Fruit fly (Drosophila melanogaster) whole organism, embryonic: ENCODE results near the gene CG31076.
A peak's percentile ranks its signal among the peaks of the same experiment; 100 is the strongest.

ENCODE experiments used
- ATbp ChIP-seq: fragments of 200-800 bp; sonication (Bioruptor generic); optimal IDR thresholded peaks from 2 replicates; lab custom pipeline; 2017; ENCODE audit warnings: missing biosample characterization, mild to moderate bottlenecking, missing genetic modification characterization, missing genetic modification reagents
- Ada2b ChIP-seq: fragments of 200-800 bp; sonication (Bioruptor generic); IDR thresholded peaks from 2 replicates; pipeline ENCODE4 v1.3.6; 2022; ENCODE audit warnings: missing biosample characterization, missing genetic modification characterization
- CG10366 ChIP-seq: fragments of 200-800 bp; sonication (Bioruptor generic); IDR thresholded peaks from 2 replicates; pipeline ENCODE4 v1.3.6; 2022; ENCODE audit warnings: missing biosample characterization, missing genetic modification characterization
- CG11504 ChIP-seq: fragments of 200-800 bp; sonication (Bioruptor generic); optimal IDR thresholded peaks from 3 replicates; lab custom pipeline; 2019; ENCODE audit warnings: missing biosample characterization, mild to moderate bottlenecking, missing genetic modification characterization, moderate library complexity
- CG12299 ChIP-seq: fragments of 200-800 bp; sonication (Bioruptor generic); optimal IDR thresholded peaks from 2 replicates; lab custom pipeline; 2018; ENCODE audit warnings: missing biosample characterization, mild to moderate bottlenecking, missing genetic modification characterization
- CG12659 ChIP-seq: fragments of 200-800 bp; sonication (Bioruptor generic); optimal IDR thresholded peaks from 3 replicates; lab custom pipeline; 2017; ENCODE audit warnings: mild to moderate bottlenecking, missing biosample characterization, missing genetic modification reagents, missing genetic modification characterization
- CG12744 ChIP-seq: fragments of 200-800 bp; sonication (Bioruptor generic); optimal IDR thresholded peaks from 2 replicates; lab custom pipeline; 2016; ENCODE audit warnings: missing biosample characterization, missing genetic modification characterization
- CG13894 ChIP-seq: fragments of 200-800 bp; sonication (Bioruptor generic); optimal IDR thresholded peaks from 3 replicates; lab custom pipeline; 2018; ENCODE audit warnings: missing biosample characterization, mild to moderate bottlenecking, missing genetic modification characterization, moderate library complexity
- CG15269 ChIP-seq: fragments of 200-800 bp; sonication (Bioruptor generic); optimal IDR thresholded peaks from 2 replicates; lab custom pipeline; 2018; ENCODE audit warnings: missing biosample characterization, mild to moderate bottlenecking, missing genetic modification characterization, moderate library complexity
- CG15696 ChIP-seq: fragments of 200-800 bp; sonication (Bioruptor generic); optimal IDR thresholded peaks from 2 replicates; lab custom pipeline; 2019; ENCODE audit warnings: missing biosample characterization, mild to moderate bottlenecking, missing genetic modification characterization, moderate library complexity
- CG16863 ChIP-seq: fragments of 200-800 bp; sonication (Bioruptor generic); optimal IDR thresholded peaks from 3 replicates; lab custom pipeline; 2016; ENCODE audit warnings: missing biosample characterization, missing genetic modification characterization
- CG17385 ChIP-seq: fragments of 200-800 bp; sonication (Bioruptor generic); optimal IDR thresholded peaks from 3 replicates; lab custom pipeline; 2018; ENCODE audit warnings: missing biosample characterization, mild to moderate bottlenecking, missing genetic modification characterization
- CG17912 ChIP-seq: fragments of 200-800 bp; sonication (Bioruptor generic); optimal IDR thresholded peaks from 2 replicates; lab custom pipeline; 2018; ENCODE audit warnings: missing biosample characterization, mild to moderate bottlenecking, missing genetic modification characterization
- CG18011 ChIP-seq: fragments of 200-800 bp; sonication (Bioruptor generic); optimal IDR thresholded peaks from 2 replicates; lab custom pipeline; 2017; ENCODE audit warnings: missing biosample characterization, missing genetic modification characterization, mild to moderate bottlenecking, moderate library complexity, missing genotype
- CG18476 ChIP-seq: fragments of 200-800 bp; sonication (Bioruptor generic); optimal IDR thresholded peaks from 2 replicates; lab custom pipeline; 2016; ENCODE audit warnings: missing biosample characterization, mild to moderate bottlenecking, missing genetic modification characterization
- CG18619 ChIP-seq: fragments of 200-800 bp; sonication (Bioruptor generic); optimal IDR thresholded peaks from 3 replicates; lab custom pipeline; 2017; ENCODE audit warnings: missing biosample characterization, mild to moderate bottlenecking, missing genetic modification characterization
- CG31441 ChIP-seq: fragments of 200-800 bp; sonication (Bioruptor generic); IDR thresholded peaks from 2 replicates; pipeline ENCODE4 v1.3.6; 2022; ENCODE audit warnings: missing biosample characterization, missing genetic modification characterization
- CG4282 ChIP-seq: fragments of 200-800 bp; sonication (Bioruptor generic); optimal IDR thresholded peaks from 2 replicates; lab custom pipeline; 2016; ENCODE audit warnings: missing biosample characterization, missing genetic modification characterization
- CG8478 ChIP-seq: fragments of >200 bp; optimal IDR thresholded peaks from 2 replicates; lab custom pipeline; 2018
- Dbx ChIP-seq: fragments of 200-800 bp; sonication (Bioruptor generic); IDR thresholded peaks from 3 replicates; pipeline ENCODE4 v1.3.6; 2022; ENCODE audit warnings: missing biosample characterization, missing genetic modification characterization
- Dek ChIP-seq: fragments of 200-800 bp; sonication (Bioruptor generic); optimal IDR thresholded peaks from 3 replicates; lab custom pipeline; 2019; ENCODE audit warnings: missing biosample characterization, mild to moderate bottlenecking, missing genetic modification characterization, moderate library complexity
- Dp ChIP-seq: fragments of 200-800 bp; sonication (Bioruptor generic); optimal IDR thresholded peaks from 2 replicates; lab custom pipeline; 2018; ENCODE audit warnings: missing biosample characterization, mild to moderate bottlenecking, missing genetic modification characterization, moderate library complexity
- E2f1 ChIP-seq: fragments of 200-800 bp; sonication (Bioruptor generic); IDR thresholded peaks from 2 replicates; pipeline ENCODE4 v1.3.6; 2022; ENCODE audit warnings: missing biosample characterization, missing genetic modification characterization
- Gsc ChIP-seq: fragments of 200-800 bp; sonication (Bioruptor generic); IDR thresholded peaks from 2 replicates; pipeline ENCODE4 v1.3.6; 2022; ENCODE audit warnings: missing biosample characterization, missing genetic modification characterization
- Hey ChIP-seq: fragments of 200-800 bp; sonication (Bioruptor generic); optimal IDR thresholded peaks from 3 replicates; lab custom pipeline; 2018; ENCODE audit warnings: missing biosample characterization, mild to moderate bottlenecking, missing genetic modification characterization
- Hsf ChIP-seq: fragments of 200-800 bp; sonication (Bioruptor generic); optimal IDR thresholded peaks from 3 replicates; lab custom pipeline; 2016; ENCODE audit warnings: missing biosample characterization, missing genetic modification characterization
- Mad ChIP-seq: fragments of 200-800 bp; sonication (Bioruptor generic); optimal IDR thresholded peaks from 2 replicates; lab custom pipeline; 2016; ENCODE audit warnings: missing biosample characterization, missing genetic modification characterization
- Myb ChIP-seq: fragments of 200-800 bp; sonication (Bioruptor generic); optimal IDR thresholded peaks from 2 replicates; lab custom pipeline; 2016; ENCODE audit warnings: missing biosample characterization, missing genetic modification characterization
- NC2α ChIP-seq: fragments of 200-800 bp; sonication (Bioruptor generic); optimal IDR thresholded peaks from 2 replicates; lab custom pipeline; 2016; ENCODE audit warnings: missing biosample characterization, missing genetic modification characterization
- NK7.1 ChIP-seq: fragments of 200-800 bp; sonication (Bioruptor generic); optimal IDR thresholded peaks from 3 replicates; lab custom pipeline; 2016; ENCODE audit warnings: missing biosample characterization, missing genetic modification characterization
- Nf-YB ChIP-seq: fragments of 200-800 bp; sonication (Bioruptor generic); optimal IDR thresholded peaks from 3 replicates; lab custom pipeline; 2019; ENCODE audit warnings: missing biosample characterization, mild to moderate bottlenecking, missing genetic modification characterization, moderate library complexity
- Scr ChIP-seq: fragments of 200-800 bp; sonication (Bioruptor generic); IDR thresholded peaks from 2 replicates; pipeline ENCODE4 v1.3.6; 2022; ENCODE audit warnings: missing biosample characterization, missing genetic modification characterization; ENCODE audit not compliant: partially characterized antibody
- Sox102F ChIP-seq: fragments of 200-800 bp; sonication (Bioruptor generic); optimal IDR thresholded peaks from 2 replicates; lab custom pipeline; 2018; ENCODE audit warnings: missing biosample characterization, mild to moderate bottlenecking, missing genetic modification characterization, moderate library complexity
- Stat92E ChIP-seq, 3 experiments: fragments of >200 bp in 2 of 3; fragments of 200-800 bp in 1 of 3; sonication (Bioruptor generic) in 1 of 3; optimal IDR thresholded peaks; 2 replicates each; lab custom pipeline; 2017 to 2019; ENCODE audit warnings: missing biosample characterization in 3 of 3, missing genetic modification characterization in 3 of 3, mild to moderate bottlenecking in 1 of 3, moderate library complexity in 1 of 3
- Trl ChIP-seq, 3 experiments: fragments of >200 bp in 2 of 3; fragments of 200-800 bp in 1 of 3; sonication (Bioruptor generic) in 1 of 3; optimal IDR thresholded peaks; 2 replicates in 1 of 3; 3 replicates in 2 of 3; lab custom pipeline; 2016 to 2017; ENCODE audit warnings: missing biosample characterization in 1 of 3, missing genetic modification characterization in 1 of 3
- amos ChIP-seq: fragments of 200-800 bp; sonication (Bioruptor generic); IDR thresholded peaks from 2 replicates; pipeline ENCODE4 v1.3.6; 2022; ENCODE audit warnings: missing biosample characterization, missing genetic modification characterization; ENCODE audit not compliant: partially characterized antibody
- corto ChIP-seq: fragments of 200-800 bp; sonication (Bioruptor generic); optimal IDR thresholded peaks from 2 replicates; lab custom pipeline; 2016; ENCODE audit warnings: missing biosample characterization, mild to moderate bottlenecking, missing genetic modification characterization, moderate library complexity
- crp ChIP-seq, 2 experiments: fragments of 200-800 bp; sonication (Bioruptor generic); optimal IDR thresholded peaks; 2 replicates in 1 of 2; 3 replicates in 1 of 2; lab custom pipeline; 2017; ENCODE audit warnings: missing biosample characterization in 2 of 2, missing genetic modification characterization in 2 of 2, mild to moderate bottlenecking in 1 of 2, moderate library complexity in 1 of 2
- dm ChIP-seq: fragments of 200-800 bp; sonication (Bioruptor generic); optimal IDR thresholded peaks from 3 replicates; lab custom pipeline; 2016; ENCODE audit warnings: missing biosample characterization, missing genetic modification characterization
- eyg ChIP-seq: fragments of 200-800 bp; sonication (Bioruptor generic); optimal IDR thresholded peaks from 3 replicates; lab custom pipeline; 2016; ENCODE audit warnings: missing biosample characterization, missing genetic modification characterization
- lov ChIP-seq, 2 experiments: fragments of 200-800 bp in 1 of 2; fragments of >200 bp in 1 of 2; sonication (Bioruptor generic) in 1 of 2; IDR thresholded peaks in 1 of 2; optimal IDR thresholded peaks in 1 of 2; 2 replicates in 1 of 2; 3 replicates in 1 of 2; pipeline versions ENCODE4 v1.3.6 to Lab custom; 2017 to 2022; ENCODE audit warnings: missing biosample characterization in 1 of 2, missing genetic modification characterization in 1 of 2
- nerfin-2 ChIP-seq: fragments of 200-800 bp; sonication (Bioruptor generic); IDR thresholded peaks from 2 replicates; pipeline ENCODE4 v1.3.6; 2022; ENCODE audit warnings: missing biosample characterization, missing genetic modification characterization; ENCODE audit not compliant: partially characterized antibody
- otp ChIP-seq: fragments of 200-800 bp; sonication (Bioruptor generic); IDR thresholded peaks from 3 replicates; pipeline ENCODE4, ENCODE4 v1.3.6; 2022; ENCODE audit warnings: missing biosample characterization, missing genetic modification characterization
- row ChIP-seq: fragments of 200-800 bp; sonication (Bioruptor generic); IDR thresholded peaks from 3 replicates; pipeline ENCODE4 v1.3.6; 2022; ENCODE audit warnings: missing biosample characterization, missing genetic modification characterization
- run ChIP-seq: fragments of 200-800 bp; sonication (Bioruptor generic); optimal IDR thresholded peaks from 3 replicates; lab custom pipeline; 2018; ENCODE audit warnings: missing biosample characterization, mild to moderate bottlenecking, missing genetic modification characterization
- tna ChIP-seq: fragments of 200-800 bp; sonication (Bioruptor generic); IDR thresholded peaks from 2 replicates; pipeline ENCODE4 v1.3.6; 2022; ENCODE audit warnings: missing biosample characterization, missing genetic modification characterization; ENCODE audit not compliant: partially characterized antibody
- zen2 ChIP-seq: fragments of 200-800 bp; sonication (Bioruptor generic); IDR thresholded peaks from 3 replicates; pipeline ENCODE4 v1.3.6; 2022; ENCODE audit warnings: missing biosample characterization, missing genetic modification characterization; ENCODE audit not compliant: partially characterized antibody
- zf30C ChIP-seq: fragments of 200-800 bp; sonication (Bioruptor generic); optimal IDR thresholded peaks from 3 replicates; lab custom pipeline; 2018; ENCODE audit warnings: missing biosample characterization, mild to moderate bottlenecking, missing genetic modification characterization

CG31076 gene

DNA sequence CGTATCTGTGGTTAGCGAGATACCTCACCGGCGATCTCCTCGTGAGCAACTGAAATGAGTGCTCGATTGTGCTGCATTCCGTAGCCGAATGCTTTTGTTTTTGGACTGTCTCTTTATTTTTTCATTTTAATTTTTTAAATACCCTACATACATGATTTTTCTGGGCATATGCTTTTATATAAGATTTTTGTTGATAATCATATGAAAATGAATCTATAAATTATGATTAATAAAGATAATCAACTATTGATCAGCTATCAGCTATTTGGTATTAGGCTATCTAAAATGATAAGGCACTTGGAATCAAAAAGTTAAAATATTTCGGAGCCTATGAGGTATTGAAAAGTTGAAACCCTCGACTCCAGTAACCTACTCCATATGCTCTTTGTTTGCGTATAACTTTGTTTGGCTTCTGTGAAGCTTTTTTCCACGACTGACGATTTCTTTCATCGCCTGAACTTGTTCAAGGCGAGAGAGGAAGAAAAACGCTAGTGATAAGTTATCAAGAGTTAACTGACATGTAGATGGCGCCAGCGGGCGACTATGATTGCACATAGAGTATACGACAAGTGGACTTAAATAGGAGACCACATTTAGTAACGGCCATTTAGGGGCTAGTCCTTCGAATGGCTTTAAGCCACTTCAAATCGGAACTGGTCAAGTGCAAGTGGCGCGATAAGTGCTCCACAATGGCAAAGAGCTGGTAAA lies at the start of gene CG31076 (continued):
- TF ChIP-seq Dbx (GFP tag; lab: Robert Waterston, UW) (no peak), Trl (optimal IDR thresholded peaks at IDR 0.05; lab: Kevin White, UChicago) (no peak), Trl (GFP tag; optimal IDR thresholded peaks at IDR 0.05; lab: Kevin White, UChicago) (no peak), CG4282 (no peak), CG12299 (tag; lab: Kevin White, UChicago) (no peak), CG17912 (GFP tag; lab: Kevin White, UChicago) (no peak), Hey (tag; lab: Kevin White, UChicago) (no peak), CG16863 (no peak), Dp (GFP tag; lab: Kevin White, UChicago) (no peak), E2f1 (GFP tag; lab: Robert Waterston, UW) (peak; percentile 32; the same call in 1 of the 2 replicates), CG18476 (peak; percentile 10), Ada2b (no peak), Mad (GFP tag; lab: Kevin White, UChicago) (no peak), otp (no peak), Stat92E (GFP tag; optimal IDR thresholded peaks at IDR 0.05; lab: Kevin White, UChicago) (no peak), Myb (GFP tag; lab: Kevin White, UChicago) (no peak), crp (GFP tag; optimal IDR thresholded peaks at IDR 0.05; lab: Kevin White, UChicago) (no peak), Dek (tag; lab: Kevin White, UChicago) (peak; percentile 7), ATbp (no peak), nerfin-2 (GFP tag; lab: Robert Waterston, UW) (no peak), tna (no peak), Hsf (GFP tag; lab: Kevin White, UChicago) (no peak), zf30C (GFP tag; lab: Kevin White, UChicago) (no peak), dm (no peak), Sox102F (GFP tag; lab: Kevin White, UChicago) (peak; percentile 53), CG17385 (GFP tag; lab: Kevin White, UChicago) (peak; percentile 6), CG31441 (GFP tag; lab: Robert Waterston, UW) (peak; percentile 48; the same call in 1 of the 2 replicates), Scr (GFP tag; lab: Robert Waterston, UW) (no peak), NC2α (GFP tag; lab: Kevin White, UChicago) (no peak), Nf-YB (GFP tag; lab: Kevin White, UChicago) (no peak), CG18011 (GFP tag; lab: Kevin White, UChicago) (no peak), lov (optimal IDR thresholded peaks at IDR 0.05; lab: Kevin White, UChicago) (no peak), lov (GFP tag; IDR thresholded peaks at IDR 0.05; lab: Robert Waterston, UW) (no peak), eyg (GFP tag; lab: Kevin White, UChicago) (no peak), Gsc (GFP tag; lab: Robert Waterston, UW) (no peak), CG18619 (GFP tag; lab: Kevin White, UChicago) (no peak), CG11504 (peak; percentile 64), CG15269 (tag; lab: Kevin White, UChicago) (peak; percentile 47), zen2 (GFP tag; lab: Robert Waterston, UW) (no peak), run (tag; lab: Kevin White, UChicago) (peak; percentile 30), CG13894 (tag; lab: Kevin White, UChicago) (no peak), row (GFP tag; lab: Robert Waterston, UW) (peak; percentile 82; the same call in 2 of the 3 replicates), CG15696 (no peak), CG10366 (no peak), corto (peak; percentile 39), NK7.1 (GFP tag; lab: Kevin White, UChicago) (no peak), CG12659 (no peak), CG8478 (lab: Kevin White, UChicago) (no peak), CG12744 (GFP tag; lab: Kevin White, UChicago) (no peak), amos (GFP tag; lab: Robert Waterston, UW) (no peak)
